Worm (Caenorhabditis elegans): ENCODE measurements around the gene msp-40.

DNA sequence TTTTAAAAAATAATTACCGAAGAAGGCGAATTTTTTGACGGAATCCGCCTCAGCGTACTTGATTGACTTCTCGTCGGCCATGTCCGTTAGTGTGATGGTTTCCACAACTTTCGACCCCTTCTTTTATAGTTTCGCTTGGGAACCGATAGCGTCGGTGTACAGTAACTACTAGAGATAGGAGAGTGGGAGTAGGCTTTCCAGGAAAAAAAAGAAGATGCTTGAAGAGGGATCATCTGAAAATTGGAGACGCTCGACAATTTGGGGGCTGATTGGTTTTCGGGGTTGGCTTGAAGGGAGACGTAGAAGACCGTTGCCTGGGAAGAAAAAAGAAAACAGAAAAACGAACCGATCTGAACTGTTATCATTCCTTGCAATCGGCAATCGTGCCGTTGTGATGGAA lies 45.5 kb downstream of the msp-40 start, which contains the start of gene col-20:
- no peak for TF ChIP-seq klf-2 (GFP tag; conservative IDR thresholded peaks at IDR 0.05)
- TF ChIP-seq tab-1 (GFP tag; IDR thresholded peaks at IDR 0.05), result no peak
- no peak for TF ChIP-seq cog-1 (tag; optimal IDR thresholded peaks at IDR 0.05)
